Fruit fly (Drosophila melanogaster) whole organism, pupa: ENCODE measurements around the gene Pka-R1.

ENCODE experiments used
- CG34367 ChIP-seq: fragments of 200-800 bp; sonication (Bioruptor generic); optimal IDR thresholded peaks from 2 replicates; lab custom pipeline; 2018; ENCODE audit warnings: missing biosample characterization, mild to moderate bottlenecking, missing genetic modification characterization
- CG8301 ChIP-seq: fragments of 200-800 bp; sonication (Bioruptor generic); optimal IDR thresholded peaks from 2 replicates; lab custom pipeline; 2018; ENCODE audit warnings: missing biosample characterization, mild to moderate bottlenecking, missing genetic modification characterization

DNA sequence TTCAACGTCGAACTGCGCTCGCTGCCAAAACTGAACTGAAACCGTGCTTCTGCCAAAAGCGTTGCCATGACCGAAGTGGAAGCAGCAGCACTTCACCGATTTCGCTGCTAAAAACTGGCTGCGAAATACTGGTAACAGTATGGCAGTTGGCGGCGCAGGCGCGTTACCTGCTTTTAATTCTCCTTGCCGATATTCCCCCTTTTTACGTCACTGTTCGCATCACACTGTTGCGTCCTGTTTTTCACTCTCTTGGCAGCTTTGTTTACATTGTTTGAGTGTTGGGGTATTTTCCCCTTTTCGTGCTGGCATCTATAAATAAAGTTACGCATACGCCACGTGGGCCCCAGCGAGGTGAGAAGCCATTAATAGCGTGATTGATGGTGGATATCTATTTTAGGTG, 69.3 kb downstream of the Pka-R1 start, which contains the start of gene CG32432:
- TF ChIP-seq CG34367 (tag; lab: Kevin White, UChicago) (no peak), CG8301 (tag; lab: Kevin White, UChicago) (no peak)
